Worm (Caenorhabditis elegans) whole organism, L2 larva: Measurements from ENCODE around the gene F38B6.4.

Experiments
- R02D3.7 ChIP-seq: fragments of 150-350 bp; optimal IDR thresholded peaks from 2 replicates; lab custom pipeline; 2014; ENCODE audit warnings: missing biosample characterization, missing genetic modification characterization
- aly-2 ChIP-seq: fragments of 150-350 bp; optimal IDR thresholded peaks from 2 replicates; lab custom pipeline; 2014; ENCODE audit warnings: missing biosample characterization, missing genetic modification characterization
- ceh-82 ChIP-seq: fragments of 150-350 bp; optimal IDR thresholded peaks from 2 replicates; lab custom pipeline; 2014; ENCODE audit warnings: missing biosample characterization, missing genetic modification characterization
- egl-27 ChIP-seq: sonication (generic microtip); optimal IDR thresholded peaks from 3 replicates; lab custom pipeline; 2017; ENCODE audit warnings: missing biosample characterization, missing genetic modification reagents, missing genetic modification characterization
- nhr-77 ChIP-seq: fragments of 150-350 bp; optimal IDR thresholded peaks from 2 replicates; lab custom pipeline; 2014; ENCODE audit warnings: missing biosample characterization, missing genetic modification characterization
- unc-62 ChIP-seq: fragments of 150-350 bp; optimal IDR thresholded peaks from 2 replicates; lab custom pipeline; 2014; ENCODE audit warnings: missing biosample characterization, missing genetic modification reagents, missing genetic modification characterization

ce11 chrX:6662267-6662666 is 12.4 kb upstream of the F38B6.4 start:
- TF ChIP-seq R02D3.7 (no peak), ceh-82 (tag; lab: Kevin White, UChicago) (no peak), nhr-77 (tag; lab: Kevin White, UChicago) (no peak), aly-2 (tag; lab: Kevin White, UChicago) (no peak), unc-62 (GFP tag; lab: Kevin White, UChicago) (no peak), egl-27 (tag; lab: Kevin White, UChicago) (no peak)
